Worm (Caenorhabditis elegans): Measurements from ENCODE around the gene F53C11.4.

F53C11.4 gene

ce11 chrV:13787948-13788681 lies 963 bp upstream of the F53C11.4 start:
- no peak for TF ChIP-seq zfp-2 (tag; optimal IDR thresholded peaks at IDR 0.05)
- no peak for TF ChIP-seq ces-1 (GFP tag; optimal IDR thresholded peaks at IDR 0.05)
- TF ChIP-seq madf-5 (GFP tag; IDR thresholded peaks at IDR 0.05): no peak
- TF ChIP-seq pha-4 (GFP tag; IDR thresholded peaks at IDR 0.05): no peak
- peak; percentile 2 for TF ChIP-seq pha-4 (tag; optimal IDR thresholded peaks at IDR 0.05)
- peak; percentile 1 for TF ChIP-seq mes-2 (tag; optimal IDR thresholded peaks at IDR 0.05; ENCODE audit: poor library complexity, severe bottlenecking)
- TF ChIP-seq aha-1 (tag): peak; percentile 51
- no peak for TF ChIP-seq attf-4 (tag; optimal IDR thresholded peaks at IDR 0.05)
- TF ChIP-seq lin-39 (tag; optimal IDR thresholded peaks at IDR 0.05): no peak
- no peak for TF ChIP-seq ceh-32 (tag; optimal IDR thresholded peaks at IDR 0.05; ENCODE audit: poor library complexity)
- TF ChIP-seq ceh-82 (tag; optimal IDR thresholded peaks at IDR 0.05): no peak
- TF ChIP-seq mdl-1 (tag; optimal IDR thresholded peaks at IDR 0.05): peak in 1 of 2 experiments; percentile 1
- no peak for TF ChIP-seq nhr-48 (tag; optimal IDR thresholded peaks at IDR 0.05)
- TF ChIP-seq hlh-30 (tag; optimal IDR thresholded peaks at IDR 0.05; ENCODE audit: insufficient read depth): peak; percentile 82
- no peak for TF ChIP-seq daf-16 (GFP tag; optimal IDR thresholded peaks at IDR 0.05)
- peak; percentile 85 for TF ChIP-seq daf-16 (tag; optimal IDR thresholded peaks at IDR 0.05)
- peak; percentile 15 for TF ChIP-seq nhr-11 (tag; optimal IDR thresholded peaks at IDR 0.05)
- no peak for TF ChIP-seq ama-1 (optimal IDR thresholded peaks at IDR 0.05)
- TF ChIP-seq snpc-4 (tag; optimal IDR thresholded peaks at IDR 0.05): no peak
- no peak for TF ChIP-seq nhr-28 (tag; optimal IDR thresholded peaks at IDR 0.05)
- peak; percentile 29; the same call in 1 of the 2 replicates for TF ChIP-seq dmd-6 (GFP tag; IDR thresholded peaks at IDR 0.05)
- TF ChIP-seq ctbp-1 (GFP tag; IDR thresholded peaks at IDR 0.05): no peak
- TF ChIP-seq zag-1 (tag; optimal IDR thresholded peaks at IDR 0.05): no peak
- TF ChIP-seq pqm-1 (tag; optimal IDR thresholded peaks at IDR 0.05): peak; percentile 56
- no peak for TF ChIP-seq daf-12 (tag; optimal IDR thresholded peaks at IDR 0.05)
- TF ChIP-seq arid-1 (GFP tag; conservative IDR thresholded peaks at IDR 0.05): 0 out of 2 replicates have a peak, but pooled peaks have one; percentile 14
- peak; percentile 25 for TF ChIP-seq mep-1 (tag; optimal IDR thresholded peaks at IDR 0.05)
- peak; percentile 68 for TF ChIP-seq dve-1 (tag; optimal IDR thresholded peaks at IDR 0.05; ENCODE audit: insufficient read depth)

- TF ChIP-seq T20F7.1 (GFP tag; optimal IDR thresholded peaks at IDR 0.05) (no peak), aha-1 (tag) (peak; percentile 84), unc-62 (GFP tag; optimal IDR thresholded peaks at IDR 0.05 in 1 of 2) (peak in 1 of 2 experiments; percentile 51), unc-62 (tag; optimal IDR thresholded peaks at IDR 0.05) (no peak)
Measured at ce11 chrV:13785767-13786166, 1.4 kb downstream of the F53C11.4 start.

ce11 chrV:13782190-13782589 lies 5.0 kb downstream of the F53C11.4 start, which contains the start of gene decr-1.1:
TSS of gene decr-1.1 (plus strand) at chrV:13782399.
- TF ChIP-seq dmd-8 (GFP tag; IDR thresholded peaks at IDR 0.05) (no peak), F49E8.2 (tag; optimal IDR thresholded peaks at IDR 0.05; ENCODE audit: borderline replicate concordance) (no peak), F44E2.7 (GFP tag; IDR thresholded peaks at IDR 0.05) (no peak), T20F7.1 (GFP tag; optimal IDR thresholded peaks at IDR 0.05) (peak; percentile 28), hlh-30 (tag; optimal IDR thresholded peaks at IDR 0.05; ENCODE audit: insufficient read depth) (peak; percentile 23), nhr-77 (tag; optimal IDR thresholded peaks at IDR 0.05) (peak; percentile 55), aha-1 (tag) (peak; percentile 95), nhr-237 (tag; optimal IDR thresholded peaks at IDR 0.05) (no peak), dmd-6 (GFP tag; IDR thresholded peaks at IDR 0.05) (peak; percentile 56), ces-1 (GFP tag; optimal IDR thresholded peaks at IDR 0.05) (no peak), ZK337.2 (GFP tag; IDR thresholded peaks at IDR 0.05) (no peak), daf-16 (GFP tag; optimal IDR thresholded peaks at IDR 0.05) (no peak), daf-16 (tag; optimal IDR thresholded peaks at IDR 0.05) (peak; percentile 74), pqm-1 (tag; optimal IDR thresholded peaks at IDR 0.05) (peak; percentile 12), skn-1 (tag; optimal IDR thresholded peaks at IDR 0.05) (no peak), nhr-10 (tag; optimal IDR thresholded peaks at IDR 0.05) (peak; percentile 19), hlh-11 (tag; optimal IDR thresholded peaks at IDR 0.05) (peak; percentile 20), nhr-11 (tag; optimal IDR thresholded peaks at IDR 0.05) (no peak), nhr-28 (tag; optimal IDR thresholded peaks at IDR 0.05) (peak; percentile 95), dve-1 (tag; optimal IDR thresholded peaks at IDR 0.05; ENCODE audit: insufficient read depth) (peak; percentile 17), nhr-48 (tag; optimal IDR thresholded peaks at IDR 0.05) (no peak), hif-1 (tag; optimal IDR thresholded peaks at IDR 0.05) (no peak)

Data from whole organism, L4 larva.